Fruit fly (Drosophila melanogaster) whole organism, wandering third instar larva: ENCODE results near the gene CG32650.

Experiments used
- Abd-B ChIP-seq: fragments of >200 bp; optimal IDR thresholded peaks from 2 replicates; lab custom pipeline; 2017; ENCODE audit warnings: missing biosample characterization, missing genetic modification characterization
- CG32264 ChIP-seq: fragments of 200-800 bp; sonication (Bioruptor generic); optimal IDR thresholded peaks from 2 replicates; lab custom pipeline; 2016; ENCODE audit warnings: missing biosample characterization, missing genetic modification characterization
- CG9705 ChIP-seq: fragments of 200-800 bp; sonication (Bioruptor generic); optimal IDR thresholded peaks from 2 replicates; lab custom pipeline; 2018; ENCODE audit warnings: missing biosample characterization, mild to moderate bottlenecking, missing genetic modification characterization
- CrebA ChIP-seq: fragments of 200-800 bp; sonication (Bioruptor generic); optimal IDR thresholded peaks from 2 replicates; lab custom pipeline; 2016; ENCODE audit warnings: missing biosample characterization, mild to moderate bottlenecking, missing genetic modification characterization, borderline replicate concordance
- Dfd ChIP-seq: fragments of >200 bp; optimal IDR thresholded peaks from 2 replicates; lab custom pipeline; 2017; ENCODE audit warnings: missing biosample characterization, missing genetic modification characterization
- GATAd ChIP-seq: sonication (Bioruptor generic); optimal IDR thresholded peaks from 2 replicates; lab custom pipeline; 2016; ENCODE audit warnings: missing biosample characterization, missing genetic modification characterization
- HLH106 ChIP-seq: fragments of 200-800 bp; optimal IDR thresholded peaks from 3 replicates; lab custom pipeline; 2019; ENCODE audit warnings: missing biosample characterization, mild to moderate bottlenecking, missing genetic modification characterization, moderate library complexity
- Hnf4 ChIP-seq: fragments of 200-800 bp; sonication (Bioruptor generic); optimal IDR thresholded peaks from 2 replicates; lab custom pipeline; 2016; ENCODE audit warnings: missing biosample characterization, mild to moderate bottlenecking, missing genetic modification characterization
- Hr78 ChIP-seq: fragments of >200 bp; optimal IDR thresholded peaks from 2 replicates; lab custom pipeline; 2017; ENCODE audit warnings: missing biosample characterization, missing genetic modification characterization
- Hr83 ChIP-seq: fragments of 200-300 bp; sonication (Bioruptor generic); optimal IDR thresholded peaks from 2 replicates; lab custom pipeline; 2016; ENCODE audit warnings: missing biosample characterization, mild to moderate bottlenecking, missing genetic modification characterization, moderate library complexity; ENCODE audit not compliant: poor library complexity, severe bottlenecking
- Jra ChIP-seq: sonication (Bioruptor generic); optimal IDR thresholded peaks from 2 replicates; lab custom pipeline; 2016; ENCODE audit warnings: missing biosample characterization, missing genetic modification characterization
- Mio ChIP-seq: sonication (Bioruptor generic); optimal IDR thresholded peaks from 2 replicates; lab custom pipeline; 2016; ENCODE audit warnings: missing biosample characterization, missing genetic modification characterization
- Myc ChIP-seq: fragments of >200 bp; optimal IDR thresholded peaks from 2 replicates; lab custom pipeline; 2017
- N ChIP-seq: fragments of >200 bp; optimal IDR thresholded peaks from 2 replicates; lab custom pipeline; 2018; ENCODE audit warnings: missing biosample characterization, missing external identifiers, missing genetic modification characterization
- OdsH ChIP-seq: fragments of 200-800 bp; sonication (Bioruptor generic); optimal IDR thresholded peaks from 2 replicates; lab custom pipeline; 2016; ENCODE audit warnings: missing biosample characterization, mild to moderate bottlenecking, missing genetic modification characterization
- Rel ChIP-seq, 2 experiments: fragments of 200-800 bp; sonication (Bioruptor generic) in 1 of 2; optimal IDR thresholded peaks; 2 replicates in 1 of 2; 3 replicates in 1 of 2; lab custom pipeline; 2016 to 2019; ENCODE audit warnings: mild to moderate bottlenecking in 2 of 2, missing biosample characterization in 2 of 2, missing genetic modification characterization in 2 of 2, moderate library complexity in 1 of 2
- Vsx2 ChIP-seq: fragments of 200-300, 225-300 bp; sonication (Bioruptor generic); optimal IDR thresholded peaks from 2 replicates; lab custom pipeline; 2018; ENCODE audit warnings: missing biosample characterization, missing genetic modification characterization; ENCODE audit not compliant: partially characterized antibody
- br ChIP-seq: fragments of 200-800 bp; sonication (Bioruptor generic); optimal IDR thresholded peaks from 2 replicates; lab custom pipeline; 2016; ENCODE audit warnings: missing biosample characterization, missing genetic modification characterization
- brk ChIP-seq: fragments of 200-800 bp; sonication (Bioruptor generic); optimal IDR thresholded peaks from 2 replicates; lab custom pipeline; 2016; ENCODE audit warnings: missing biosample characterization, mild to moderate bottlenecking, missing genetic modification characterization
- dl ChIP-seq, 2 experiments: fragments of 175-275, 200-275 bp in 1 of 2; fragments of 200-275 bp in 1 of 2; sonication (Bioruptor generic); optimal IDR thresholded peaks; lab custom pipeline; 2018; ENCODE audit warnings: mild to moderate bottlenecking in 2 of 2, missing biosample characterization in 2 of 2, missing genetic modification characterization in 2 of 2, moderate library complexity in 2 of 2; ENCODE audit not compliant: partially characterized antibody in 2 of 2, insufficient read depth in 1 of 2
- dmrt93B ChIP-seq: fragments of 200-800 bp; sonication (Bioruptor generic); optimal IDR thresholded peaks from 2 replicates; lab custom pipeline; 2018; ENCODE audit warnings: missing biosample characterization, mild to moderate bottlenecking, missing genetic modification characterization
- dsf ChIP-seq: sonication (Bioruptor generic); optimal IDR thresholded peaks from 2 replicates; lab custom pipeline; 2016; ENCODE audit warnings: missing biosample characterization, missing genetic modification characterization, borderline replicate concordance
- ey ChIP-seq: fragments of 200-800 bp; sonication (Bioruptor generic); optimal IDR thresholded peaks from 2 replicates; lab custom pipeline; 2016; ENCODE audit warnings: missing biosample characterization, missing genetic modification characterization
- foxo ChIP-seq, 2 experiments: fragments of 200-800 bp; sonication (Bioruptor generic); optimal IDR thresholded peaks; 2 replicates in 1 of 2; 3 replicates in 1 of 2; lab custom pipeline; 2016 to 2017; ENCODE audit warnings: missing biosample characterization in 2 of 2, missing genetic modification characterization in 2 of 2
- fru ChIP-seq: fragments of 200-800 bp; sonication (Bioruptor generic); optimal IDR thresholded peaks from 3 replicates; lab custom pipeline; 2016; ENCODE audit warnings: missing biosample characterization, mild to moderate bottlenecking, missing genetic modification characterization
- h ChIP-seq: fragments of 200-800 bp; sonication (Bioruptor generic); optimal IDR thresholded peaks from 3 replicates; lab custom pipeline; 2016; ENCODE audit warnings: missing biosample characterization, mild to moderate bottlenecking, missing genetic modification characterization
- jim ChIP-seq: fragments of 175-275, 200-325 bp; sonication (Bioruptor generic); optimal IDR thresholded peaks from 2 replicates; lab custom pipeline; 2016; ENCODE audit warnings: missing biosample characterization, mild to moderate bottlenecking, missing genetic modification characterization
- lola ChIP-seq: fragments of >200 bp; optimal IDR thresholded peaks from 2 replicates; lab custom pipeline; 2017; ENCODE audit warnings: missing biosample characterization, missing genetic modification characterization
- pan ChIP-seq: fragments of >200 bp; optimal IDR thresholded peaks from 2 replicates; lab custom pipeline; 2017
- psq ChIP-seq: fragments of 200-800 bp; sonication (Bioruptor generic); optimal IDR thresholded peaks from 3 replicates; lab custom pipeline; 2017; ENCODE audit warnings: missing biosample characterization, mild to moderate bottlenecking, missing genetic modification characterization, moderate library complexity
- sage ChIP-seq: fragments of 200-800 bp; sonication (Bioruptor generic); optimal IDR thresholded peaks from 2 replicates; lab custom pipeline; 2016; ENCODE audit warnings: missing biosample characterization, mild to moderate bottlenecking, missing genetic modification characterization
- sv ChIP-seq: fragments of 200-800 bp; sonication (Bioruptor generic); optimal IDR thresholded peaks from 3 replicates; lab custom pipeline; 2016; ENCODE audit warnings: missing biosample characterization, missing genetic modification characterization
- tai ChIP-seq: sonication (Bioruptor generic); optimal IDR thresholded peaks from 2 replicates; lab custom pipeline; 2016; ENCODE audit warnings: missing biosample characterization, missing genetic modification characterization
- usp ChIP-seq: fragments of >200 bp; optimal IDR thresholded peaks from 2 replicates; lab custom pipeline; 2017; ENCODE audit warnings: missing biosample characterization, missing genetic modification characterization
- woc ChIP-seq: sonication (Bioruptor generic); optimal IDR thresholded peaks from 2 replicates; lab custom pipeline; 2016; ENCODE audit warnings: missing biosample characterization, mild to moderate bottlenecking, missing genetic modification characterization

The CG32650 gene

dm6 chrX:12898569-12898968, at the start of gene CG32650:
Gene CG32650 (minus strand): TSS chrX:12898669.
- TF ChIP-seq Myc (lab: Kevin White, UChicago), result no peak
- no peak for TF ChIP-seq Vsx2 (GFP tag; lab: Kevin White, UChicago)
- no peak for TF ChIP-seq lola (GFP tag; lab: Kevin White, UChicago)
- no peak for TF ChIP-seq CG32264 (GFP tag; lab: Kevin White, UChicago)
- no peak for TF ChIP-seq Hnf4
- no peak for TF ChIP-seq OdsH (GFP tag; lab: Kevin White, UChicago)
- no peak for TF ChIP-seq CG9705 (GFP tag; lab: Kevin White, UChicago)
- TF ChIP-seq ey (GFP tag; lab: Kevin White, UChicago), result no peak
- TF ChIP-seq br, result no peak
- TF ChIP-seq pan, result no peak
- TF ChIP-seq sv (GFP tag; lab: Kevin White, UChicago), result no peak
- no peak for TF ChIP-seq Jra (GFP tag; lab: Kevin White, UChicago)
- TF ChIP-seq Hr83 (GFP tag; lab: Kevin White, UChicago), result no peak
- no peak for TF ChIP-seq dsf (GFP tag; lab: Kevin White, UChicago)
- TF ChIP-seq HLH106 (tag; lab: Kevin White, UChicago), result no peak
- TF ChIP-seq GATAd, result no peak

dm6 chrX:12947670-12948069, 49.2 kb upstream of the CG32650 start:
- TF ChIP-seq CG32264 (GFP tag; lab: Kevin White, UChicago) (no peak), CrebA (GFP tag; lab: Kevin White, UChicago) (no peak)

dm6 chrX:12940396-12940795, 41.9 kb upstream of the CG32650 start:
- no peak for TF ChIP-seq dmrt93B (GFP tag; lab: Kevin White, UChicago)
- no peak for TF ChIP-seq Mio (GFP tag; lab: Kevin White, UChicago)
- TF ChIP-seq h (GFP tag; lab: Kevin White, UChicago), result no peak
- TF ChIP-seq tai (GFP tag; lab: Kevin White, UChicago), result no peak
- no peak for TF ChIP-seq N
- no peak for TF ChIP-seq fru (GFP tag; lab: Kevin White, UChicago)
- no peak for TF ChIP-seq pan
- no peak for TF ChIP-seq Abd-B (GFP tag; lab: Kevin White, UChicago)
- TF ChIP-seq Rel (GFP tag; optimal IDR thresholded peaks at IDR 0.05; lab: Kevin White, UChicago), result no peak
- TF ChIP-seq Rel (tag; optimal IDR thresholded peaks at IDR 0.05; lab: Kevin White, UChicago), result no peak
- TF ChIP-seq HLH106 (tag; lab: Kevin White, UChicago), result no peak
- no peak for TF ChIP-seq Hr78 (GFP tag; lab: Kevin White, UChicago)
- TF ChIP-seq dl (GFP tag; optimal IDR thresholded peaks at IDR 0.05; lab: Kevin White, UChicago; ENCODE audit: insufficient read depth in 1 of 2, partially characterized antibody in 2 of 2), result no peak
- no peak for TF ChIP-seq lola (GFP tag; lab: Kevin White, UChicago)
- TF ChIP-seq usp (GFP tag; lab: Kevin White, UChicago), result no peak
- TF ChIP-seq brk (GFP tag; lab: Kevin White, UChicago), result no peak

dm6 chrX:12939951-12940350, 41.5 kb upstream of the CG32650 start:
- TF ChIP-seq HLH106 (tag; lab: Kevin White, UChicago), result peak; percentile 31
- peak in 1 of 2 experiments; percentile 20 for TF ChIP-seq foxo (GFP tag; optimal IDR thresholded peaks at IDR 0.05; lab: Kevin White, UChicago)
- no peak for TF ChIP-seq pan
- TF ChIP-seq psq (GFP tag; lab: Kevin White, UChicago), result peak; percentile 9
- peak; percentile 2 for TF ChIP-seq h (GFP tag; lab: Kevin White, UChicago)
- no peak for TF ChIP-seq Rel (GFP tag; optimal IDR thresholded peaks at IDR 0.05; lab: Kevin White, UChicago)
- TF ChIP-seq Rel (tag; optimal IDR thresholded peaks at IDR 0.05; lab: Kevin White, UChicago), result no peak

dm6 chrX:12939021-12939420, 40.6 kb upstream of the CG32650 start:
- no peak for TF ChIP-seq dmrt93B (GFP tag; lab: Kevin White, UChicago)
- no peak for TF ChIP-seq psq (GFP tag; lab: Kevin White, UChicago)
- TF ChIP-seq Hr83 (GFP tag; lab: Kevin White, UChicago), result no peak
- TF ChIP-seq jim (GFP tag; lab: Kevin White, UChicago), result no peak
- no peak for TF ChIP-seq dl (GFP tag; optimal IDR thresholded peaks at IDR 0.05; lab: Kevin White, UChicago; ENCODE audit: insufficient read depth in 1 of 2, partially characterized antibody in 2 of 2)
- TF ChIP-seq CG32264 (GFP tag; lab: Kevin White, UChicago), result no peak
- no peak for TF ChIP-seq fru (GFP tag; lab: Kevin White, UChicago)
- TF ChIP-seq ey (GFP tag; lab: Kevin White, UChicago), result no peak
- TF ChIP-seq Dfd (GFP tag; lab: Kevin White, UChicago), result no peak
- TF ChIP-seq tai (GFP tag; lab: Kevin White, UChicago), result no peak
- TF ChIP-seq woc, result no peak
- no peak for TF ChIP-seq sage (GFP tag; lab: Kevin White, UChicago)
- TF ChIP-seq sv (GFP tag; lab: Kevin White, UChicago), result no peak
- no peak for TF ChIP-seq Hr78 (GFP tag; lab: Kevin White, UChicago)
